Worm (Caenorhabditis elegans) whole organism, L4 larva: Measurements from ENCODE around the gene K10H10.4.

Experiments
- D1046.2 ChIP-seq: fragments of 200-800 bp; sonication (Bioruptor generic); IDR thresholded peaks from 2 replicates; pipeline ENCODE4 v1.3.6; 2022; ENCODE audit warnings: missing genetic modification characterization, missing compliant biosample characterization
- arid-1 ChIP-seq: fragments of 200-800 bp; sonication (Bioruptor generic); conservative IDR thresholded peaks from 2 replicates; pipeline ENCODE4 v1.3.6; 2022; ENCODE audit warnings: missing genetic modification reagents, missing genetic modification characterization, missing compliant biosample characterization
- ceh-62 ChIP-seq: sonication (generic microtip); optimal IDR thresholded peaks from 2 replicates; lab custom pipeline; 2017; ENCODE audit warnings: missing biosample characterization, missing genetic modification characterization
- daf-19 ChIP-seq: fragments of 200-800 bp; sonication (Bioruptor generic); conservative IDR thresholded peaks from 2 replicates; pipeline ENCODE4 v1.3.6; 2022; ENCODE audit warnings: missing genetic modification characterization, missing compliant biosample characterization
- dmd-8 ChIP-seq: fragments of 200-800 bp; sonication (Bioruptor generic); IDR thresholded peaks from 2 replicates; pipeline ENCODE4 v1.3.6; 2022; ENCODE audit warnings: missing genetic modification characterization, missing compliant biosample characterization
- duxl-1 ChIP-seq: sonication (generic microtip); optimal IDR thresholded peaks from 2 replicates; lab custom pipeline; 2016; ENCODE audit warnings: mild to moderate bottlenecking, missing genetic modification characterization, moderate library complexity, missing compliant biosample characterization; ENCODE audit not compliant: poor library complexity
- dve-1 ChIP-seq: sonication (generic microtip); optimal IDR thresholded peaks from 2 replicates; lab custom pipeline; 2017; ENCODE audit warnings: antibody characterized with exemption, mild to moderate bottlenecking, missing genetic modification characterization, missing compliant biosample characterization; ENCODE audit not compliant: insufficient read depth
- egl-43 ChIP-seq: fragments of 200-800 bp; sonication (Bioruptor generic); IDR thresholded peaks from 2 replicates; pipeline ENCODE4 v1.3.6; 2022; ENCODE audit warnings: missing genetic modification reagents, missing genetic modification characterization, missing compliant biosample characterization
- fkh-10 ChIP-seq: fragments of 150-350 bp; optimal IDR thresholded peaks from 2 replicates; lab custom pipeline; 2014; ENCODE audit warnings: missing biosample characterization, missing genetic modification reagents, missing genetic modification characterization
- hlh-11 ChIP-seq: fragments of 200-800 bp; sonication (Bioruptor generic); optimal IDR thresholded peaks from 2 replicates; lab custom pipeline; 2018; ENCODE audit warnings: mild to moderate bottlenecking, missing genetic modification characterization, missing compliant biosample characterization
- hmg-1.1 ChIP-seq: fragments of 200-800 bp; sonication (Bioruptor generic); IDR thresholded peaks from 2 replicates; pipeline ENCODE4 v1.3.6; 2022; ENCODE audit warnings: missing genetic modification reagents, missing genetic modification characterization, missing compliant biosample characterization
- jun-1 ChIP-seq: fragments of 150-350 bp; optimal IDR thresholded peaks from 2 replicates; lab custom pipeline; 2014; ENCODE audit warnings: missing biosample characterization, missing genetic modification reagents, missing genetic modification characterization
- lin-13 ChIP-seq: fragments of 150-350 bp; optimal IDR thresholded peaks from 2 replicates; lab custom pipeline; 2014; ENCODE audit warnings: missing biosample characterization, missing genetic modification reagents, missing genetic modification characterization
- lin-38 ChIP-seq: fragments of 200-800 bp; sonication (Bioruptor generic); IDR thresholded peaks from 2 replicates; pipeline ENCODE4 v1.3.6; 2022; ENCODE audit warnings: missing genetic modification reagents, missing genetic modification characterization, missing compliant biosample characterization
- madf-5 ChIP-seq, 2 experiments: fragments of 200-800 bp; sonication (Bioruptor generic); IDR thresholded peaks; 2 replicates each; pipeline ENCODE4 v1.3.6; 2022; ENCODE audit warnings: missing compliant biosample characterization in 2 of 2, missing genetic modification characterization in 2 of 2
- madf-9 ChIP-seq: fragments of 200-800 bp; sonication (Bioruptor generic); conservative IDR thresholded peaks from 2 replicates; pipeline ENCODE4 v1.3.6; 2022; ENCODE audit warnings: missing genetic modification reagents, missing genetic modification characterization, missing compliant biosample characterization
- mep-1 ChIP-seq: fragments of 150-350 bp; sonication (generic microtip); optimal IDR thresholded peaks from 3 replicates; lab custom pipeline; 2014; ENCODE audit warnings: missing biosample characterization, missing genetic modification characterization
- mxl-3 ChIP-seq: fragments of 200-800 bp; sonication (Bioruptor generic); optimal IDR thresholded peaks from 2 replicates; lab custom pipeline; 2018; ENCODE audit warnings: mild to moderate bottlenecking, missing genetic modification characterization, missing compliant biosample characterization
- nhr-111 ChIP-seq: fragments of 200-800 bp; sonication (Bioruptor generic); optimal IDR thresholded peaks from 2 replicates; lab custom pipeline; 2018; ENCODE audit warnings: mild to moderate bottlenecking, missing genetic modification characterization, missing compliant biosample characterization
- nhr-28 ChIP-seq: fragments of 150-350 bp; optimal IDR thresholded peaks from 2 replicates; lab custom pipeline; 2014; ENCODE audit warnings: missing biosample characterization, missing genetic modification characterization
- nhr-42 ChIP-seq: fragments of 200-800 bp; sonication (Bioruptor generic); IDR thresholded peaks from 2 replicates; pipeline ENCODE4 v1.3.6; 2022; ENCODE audit warnings: missing genetic modification characterization, missing compliant biosample characterization
- nhr-48 ChIP-seq: sonication (generic microtip); optimal IDR thresholded peaks from 2 replicates; lab custom pipeline; 2016; ENCODE audit warnings: mild to moderate bottlenecking, missing genetic modification characterization, missing compliant biosample characterization
- nhr-6 ChIP-seq: fragments of 150-350 bp; optimal IDR thresholded peaks from 2 replicates; lab custom pipeline; 2014; ENCODE audit warnings: missing biosample characterization, missing genetic modification characterization
- nhr-77 ChIP-seq: fragments of 150-350 bp; optimal IDR thresholded peaks from 2 replicates; lab custom pipeline; 2014; ENCODE audit warnings: missing biosample characterization, missing genetic modification characterization
- php-3 ChIP-seq: fragments of 200-800 bp; sonication (Bioruptor generic); IDR thresholded peaks from 2 replicates; pipeline ENCODE4 v1.3.6; 2022; ENCODE audit warnings: missing genetic modification reagents, missing genetic modification characterization, missing compliant biosample characterization
- pqm-1 ChIP-seq: sonication (generic microtip); optimal IDR thresholded peaks from 2 replicates; lab custom pipeline; 2017; ENCODE audit warnings: missing biosample characterization, missing genetic modification characterization
- rbr-2 ChIP-seq: sonication (generic microtip); optimal IDR thresholded peaks from 2 replicates; lab custom pipeline; 2016; ENCODE audit warnings: missing genotype, missing genetic modification characterization, missing compliant biosample characterization
- sdz-12 ChIP-seq: fragments of 200-800 bp; sonication (Bioruptor generic); optimal IDR thresholded peaks from 2 replicates; lab custom pipeline; 2018; ENCODE audit warnings: mild to moderate bottlenecking, missing genetic modification characterization, missing compliant biosample characterization
- unc-39 ChIP-seq: sonication (generic microtip); optimal IDR thresholded peaks from 2 replicates; lab custom pipeline; 2017; ENCODE audit warnings: missing biosample characterization, missing genetic modification characterization
- vab-7 ChIP-seq: fragments of 200-800 bp; sonication (Bioruptor generic); IDR thresholded peaks from 2 replicates; pipeline ENCODE4 v1.3.6; 2022; ENCODE audit warnings: missing genetic modification reagents, missing genetic modification characterization, missing compliant biosample characterization
- zip-11 ChIP-seq: fragments of 200-800 bp; sonication (Bioruptor generic); IDR thresholded peaks from 2 replicates; pipeline ENCODE4 v1.3.6; 2022; ENCODE audit warnings: missing genetic modification characterization, missing compliant biosample characterization
- ztf-11 ChIP-seq: fragments of 150-350 bp; optimal IDR thresholded peaks from 2 replicates; lab custom pipeline; 2014; ENCODE audit warnings: missing biosample characterization, missing genetic modification characterization

Gene K10H10.4

ce11 chrII:14501447-14501846 is 1.2 kb downstream of the K10H10.4 start, which contains the start of gene K10H10.5:
Gene K10H10.5, plus strand, starts transcription at chrII:14501747.
- no peak for TF ChIP-seq dmd-8 (GFP tag; lab: Robert Waterston, UW)
- no peak for TF ChIP-seq mxl-3
- no peak for TF ChIP-seq madf-5 (GFP tag; IDR thresholded peaks at IDR 0.05; lab: Robert Waterston, UW)
- TF ChIP-seq, all 104 proteins: peak for 0

DNA sequence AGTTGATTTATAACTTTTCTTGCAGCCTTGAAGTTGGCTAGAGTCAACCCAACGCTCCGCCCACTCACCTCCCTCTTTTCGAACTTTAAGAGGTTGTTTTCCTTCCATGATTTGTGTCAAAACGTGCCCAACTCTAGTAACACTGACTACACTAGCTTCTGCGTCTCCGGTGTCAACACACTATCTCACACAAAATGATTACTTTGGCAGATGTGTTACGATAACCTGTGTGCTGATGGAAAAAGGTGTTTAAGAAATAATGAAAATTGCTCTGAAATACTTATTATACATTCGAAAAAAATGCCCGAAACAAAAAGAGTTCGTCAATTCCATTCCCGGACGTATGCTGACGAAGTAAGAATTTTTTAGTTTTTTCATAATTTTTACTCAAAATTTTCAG is 2.8 kb downstream of the K10H10.4 start, which contains the start of gene K10H10.6:
Gene K10H10.6 (plus strand): TSS at position 301 of the 400 bp plus-strand sequence.
- TF ChIP-seq mep-1 (tag; lab: Kevin White, UChicago): no peak
- TF ChIP-seq ceh-62 (tag; lab: Kevin White, UChicago): no peak
- TF ChIP-seq nhr-111 (GFP tag; lab: Kevin White, UChicago): no peak
- no peak for TF ChIP-seq madf-5 (GFP tag; IDR thresholded peaks at IDR 0.05; lab: Robert Waterston, UW)
- TF ChIP-seq duxl-1 (tag; lab: Kevin White, UChicago): no peak
- TF ChIP-seq nhr-42 (GFP tag; lab: Robert Waterston, UW): no peak
- no peak for TF ChIP-seq unc-39 (tag; lab: Kevin White, UChicago)
- TF ChIP-seq nhr-48: no peak
- TF ChIP-seq rbr-2 (tag; lab: Kevin White, UChicago): no peak
- TF ChIP-seq vab-7: no peak
- TF ChIP-seq jun-1 (tag; lab: Kevin White, UChicago): no peak
- TF ChIP-seq zip-11 (GFP tag; lab: Robert Waterston, UW): no peak
- no peak for TF ChIP-seq nhr-28 (tag; lab: Kevin White, UChicago)
- TF ChIP-seq sdz-12 (GFP tag; lab: Kevin White, UChicago): no peak
- TF ChIP-seq ztf-11 (tag; lab: Kevin White, UChicago): no peak
- TF ChIP-seq lin-38 (GFP tag; lab: Robert Waterston, UW): no peak
- TF ChIP-seq daf-19 (GFP tag; lab: Robert Waterston, UW): no peak
- TF ChIP-seq nhr-77 (tag; lab: Kevin White, UChicago): no peak

ce11 chrII:14506245-14506644 is 6.0 kb downstream of the K10H10.4 start, which contains the start of gene K10H10.12:
Gene K10H10.12, minus strand, starts transcription at chrII:14506345.
- TF ChIP-seq pqm-1 (tag; lab: Kevin White, UChicago) (no peak), php-3 (GFP tag; lab: Robert Waterston, UW) (no peak), fkh-10 (GFP tag; lab: Kevin White, UChicago) (no peak), madf-9 (no peak), egl-43 (GFP tag; lab: Robert Waterston, UW) (no peak), arid-1 (GFP tag; lab: Robert Waterston, UW) (no peak), D1046.2 (no peak), nhr-77 (tag; lab: Kevin White, UChicago) (no peak), nhr-111 (GFP tag; lab: Kevin White, UChicago) (no peak), hmg-1.1 (no peak), dmd-8 (GFP tag; lab: Robert Waterston, UW) (no peak)

DNA sequence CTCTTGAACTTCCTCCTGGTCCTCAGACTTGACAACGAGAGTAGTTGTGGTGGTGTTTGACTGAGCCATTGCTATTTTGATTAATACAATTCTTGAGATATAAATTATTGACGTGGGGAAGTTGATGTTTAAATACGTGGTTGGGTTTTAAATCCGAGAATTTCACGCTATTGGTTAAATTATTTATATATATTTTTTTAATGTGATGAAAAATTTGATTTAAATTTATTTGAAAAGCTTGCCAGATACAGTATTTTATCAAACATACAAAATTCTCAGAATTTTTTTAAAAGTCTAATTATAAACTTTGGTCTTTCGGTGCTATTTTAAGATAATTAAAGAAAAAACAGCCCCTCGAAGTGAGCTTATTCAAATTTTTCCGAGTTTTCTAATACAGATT is 7.3 kb downstream of the K10H10.4 start, which contains the start of the genes K10H10.7 and K10H10.10:
Gene K10H10.7 (minus strand): TSS at position 101 of the 400 bp plus-strand sequence.
Gene K10H10.10 (plus strand): TSS at position 204 of the 400 bp plus-strand sequence.
- no peak for TF ChIP-seq hlh-11
- TF ChIP-seq vab-7: no peak
- TF ChIP-seq, all 104 proteins: peak for 0

- TF ChIP-seq duxl-1 (tag; lab: Kevin White, UChicago) (no peak), dve-1 (tag; lab: Kevin White, UChicago) (peak; percentile 15), pqm-1 (tag; lab: Kevin White, UChicago) (peak; percentile 62), nhr-6 (no peak)
- TF ChIP-seq, all 104 proteins: peak for 2
Observed at ce11 chrII:14510162-14510561, 9.9 kb downstream of the K10H10.4 start.

ce11 chrII:14511189-14511588 is 11.0 kb downstream of the K10H10.4 start, which contains the start of gene K10H10.13:
Gene K10H10.13, minus strand, starts transcription at chrII:14511289.
- TF ChIP-seq lin-13 (GFP tag; lab: Kevin White, UChicago): no peak
